Worm (Caenorhabditis elegans): ENCODE measurements around the gene D2023.6.

D2023.6 gene

ce11 chrV:11859082-11859858, 32.1 kb downstream of the D2023.6 start (continued):
- TF ChIP-seq mdt-29 (GFP tag; IDR thresholded peaks at IDR 0.05) = no peak
- TF ChIP-seq D1046.2 (GFP tag; IDR thresholded peaks at IDR 0.05) = no peak

- TF ChIP-seq tag-97 (GFP tag; IDR thresholded peaks at IDR 0.05) = no peak
- peak; percentile 2 for TF ChIP-seq aha-1 (tag)
- no peak for TF ChIP-seq nhr-76 (tag; optimal IDR thresholded peaks at IDR 0.05)
- TF ChIP-seq ctbp-1 (GFP tag; IDR thresholded peaks at IDR 0.05) = 0 out of 2 replicates have a peak, but pooled peaks have one; percentile 7
Measured at ce11 chrV:11860375-11860774, 33.2 kb downstream of the D2023.6 start, which contains the start of gene R13H4.5. TSS of gene R13H4.5 (plus strand) at chrV:11860675.

ce11 chrV:11861880-11862544, 34.9 kb downstream of the D2023.6 start:
- no peak for TF ChIP-seq lin-39 (tag; optimal IDR thresholded peaks at IDR 0.05)
- TF ChIP-seq zfp-2 (tag; optimal IDR thresholded peaks at IDR 0.05) = no peak
- no peak for TF ChIP-seq zip-2 (tag; optimal IDR thresholded peaks at IDR 0.05)
- TF ChIP-seq dmd-6 (GFP tag; IDR thresholded peaks at IDR 0.05) = peak; percentile 53
- TF ChIP-seq mep-1 (tag; optimal IDR thresholded peaks at IDR 0.05) = peak; percentile 29
- TF ChIP-seq tag-97 (GFP tag; IDR thresholded peaks at IDR 0.05) = no peak
- TF ChIP-seq hif-1 (tag; optimal IDR thresholded peaks at IDR 0.05) = no peak
- TF ChIP-seq nhr-25 (tag; optimal IDR thresholded peaks at IDR 0.05; ENCODE audit: borderline replicate concordance, insufficient read depth) = no peak
- TF ChIP-seq nhr-6 (tag; optimal IDR thresholded peaks at IDR 0.05) = no peak
- TF ChIP-seq hmg-1.1 (GFP tag; IDR thresholded peaks at IDR 0.05) = no peak
- TF ChIP-seq spr-1 (tag; optimal IDR thresholded peaks at IDR 0.05) = no peak
- TF ChIP-seq daf-19 (GFP tag; conservative IDR thresholded peaks at IDR 0.05) = no peak
- no peak for TF ChIP-seq madf-9 (GFP tag; conservative IDR thresholded peaks at IDR 0.05)
- TF ChIP-seq hlh-30 (tag; optimal IDR thresholded peaks at IDR 0.05; ENCODE audit: insufficient read depth) = no peak
- TF ChIP-seq daf-16 (GFP tag; optimal IDR thresholded peaks at IDR 0.05) = no peak
- peak; percentile 77 for TF ChIP-seq daf-16 (tag; optimal IDR thresholded peaks at IDR 0.05)
- TF ChIP-seq dve-1 (tag; optimal IDR thresholded peaks at IDR 0.05; ENCODE audit: insufficient read depth) = peak; percentile 49
- TF ChIP-seq T20F7.1 (GFP tag; optimal IDR thresholded peaks at IDR 0.05) = peak; percentile 16
- TF ChIP-seq aha-1 (tag) = peak; percentile 93
- TF ChIP-seq fkh-10 (GFP tag; optimal IDR thresholded peaks at IDR 0.05) = no peak
- no peak for TF ChIP-seq nhr-11 (tag; optimal IDR thresholded peaks at IDR 0.05)
- TF ChIP-seq Y48G9A.11 (GFP tag; IDR thresholded peaks at IDR 0.05) = no peak
- no peak for TF ChIP-seq ces-1 (GFP tag; optimal IDR thresholded peaks at IDR 0.05)
- TF ChIP-seq madf-5 (GFP tag; IDR thresholded peaks at IDR 0.05) = no peak
- no peak for TF ChIP-seq lim-7 (GFP tag; IDR thresholded peaks at IDR 0.05)
- peak in 1 of 2 experiments; percentile 17 for TF ChIP-seq lsy-2 (tag; optimal IDR thresholded peaks at IDR 0.05)
- TF ChIP-seq rbr-2 (tag; optimal IDR thresholded peaks at IDR 0.05) = no peak
- TF ChIP-seq nhr-77 (tag; optimal IDR thresholded peaks at IDR 0.05) = peak; percentile 23
- no peak for TF ChIP-seq F10B5.3 (tag; optimal IDR thresholded peaks at IDR 0.05)
- TF ChIP-seq R02D3.7 (tag; optimal IDR thresholded peaks at IDR 0.05) = no peak
- TF ChIP-seq lin-1 (GFP tag; IDR thresholded peaks at IDR 0.05) = no peak
- no peak for TF ChIP-seq nhr-10 (tag; optimal IDR thresholded peaks at IDR 0.05)
- no peak for TF ChIP-seq daf-8 (GFP tag; IDR thresholded peaks at IDR 0.05)
- no peak for TF ChIP-seq F26F4.8 (GFP tag; conservative IDR thresholded peaks at IDR 0.05)
- peak; percentile 23 for TF ChIP-seq pqm-1 (tag; optimal IDR thresholded peaks at IDR 0.05)
- no peak for TF ChIP-seq ceh-44 (GFP tag; IDR thresholded peaks at IDR 0.05)
